Fruit fly (Drosophila melanogaster) whole organism, wandering third instar larva: Measurements from ENCODE around the gene CG12672.

Experiments
- Dif ChIP-seq: fragments of 200-275, 200-300 bp; sonication (Bioruptor generic); optimal IDR thresholded peaks from 2 replicates; lab custom pipeline; 2018; ENCODE audit warnings: missing biosample characterization, missing genetic modification characterization; ENCODE audit not compliant: partially characterized antibody
- GATAd ChIP-seq: sonication (Bioruptor generic); optimal IDR thresholded peaks from 2 replicates; lab custom pipeline; 2016; ENCODE audit warnings: missing biosample characterization, missing genetic modification characterization
- Hr78 ChIP-seq: fragments of >200 bp; optimal IDR thresholded peaks from 2 replicates; lab custom pipeline; 2017; ENCODE audit warnings: missing biosample characterization, missing genetic modification characterization
- N ChIP-seq: fragments of >200 bp; optimal IDR thresholded peaks from 2 replicates; lab custom pipeline; 2018; ENCODE audit warnings: missing biosample characterization, missing external identifiers, missing genetic modification characterization
- Vsx2 ChIP-seq: fragments of 200-300, 225-300 bp; sonication (Bioruptor generic); optimal IDR thresholded peaks from 2 replicates; lab custom pipeline; 2018; ENCODE audit warnings: missing biosample characterization, missing genetic modification characterization; ENCODE audit not compliant: partially characterized antibody
- brk ChIP-seq: fragments of 200-800 bp; sonication (Bioruptor generic); optimal IDR thresholded peaks from 2 replicates; lab custom pipeline; 2016; ENCODE audit warnings: missing biosample characterization, mild to moderate bottlenecking, missing genetic modification characterization
- foxo ChIP-seq, 2 experiments: fragments of 200-800 bp; sonication (Bioruptor generic); optimal IDR thresholded peaks; 2 replicates in 1 of 2; 3 replicates in 1 of 2; lab custom pipeline; 2016 to 2017; ENCODE audit warnings: missing biosample characterization in 2 of 2, missing genetic modification characterization in 2 of 2
- jim ChIP-seq: fragments of 175-275, 200-325 bp; sonication (Bioruptor generic); optimal IDR thresholded peaks from 2 replicates; lab custom pipeline; 2016; ENCODE audit warnings: missing biosample characterization, mild to moderate bottlenecking, missing genetic modification characterization
- lola ChIP-seq: fragments of >200 bp; optimal IDR thresholded peaks from 2 replicates; lab custom pipeline; 2017; ENCODE audit warnings: missing biosample characterization, missing genetic modification characterization
- sv ChIP-seq: fragments of 200-800 bp; sonication (Bioruptor generic); optimal IDR thresholded peaks from 3 replicates; lab custom pipeline; 2016; ENCODE audit warnings: missing biosample characterization, missing genetic modification characterization
- usp ChIP-seq: fragments of >200 bp; optimal IDR thresholded peaks from 2 replicates; lab custom pipeline; 2017; ENCODE audit warnings: missing biosample characterization, missing genetic modification characterization

dm6 chrX:18018437-18019100 lies 11.2 kb upstream of the CG12672 start:
- TF ChIP-seq Vsx2 (GFP tag; lab: Kevin White, UChicago) (no peak), Dif (GFP tag; lab: Kevin White, UChicago) (no peak), foxo (GFP tag; optimal IDR thresholded peaks at IDR 0.05; lab: Kevin White, UChicago) (no peak), brk (GFP tag; lab: Kevin White, UChicago) (no peak), lola (GFP tag; lab: Kevin White, UChicago) (no peak), usp (GFP tag; lab: Kevin White, UChicago) (no peak), Hr78 (GFP tag; lab: Kevin White, UChicago) (no peak), GATAd (GFP tag; lab: Kevin White, UChicago) (no peak), sv (no peak), jim (GFP tag; lab: Kevin White, UChicago) (no peak), N (GFP tag; lab: Kevin White, UChicago) (no peak)
